Fruit fly (Drosophila melanogaster) whole organism, wandering third instar larva: ENCODE results near the gene CG14627.

Experiments used
- Hr78 ChIP-seq: fragments of >200 bp; optimal IDR thresholded peaks from 2 replicates; lab custom pipeline; 2017; ENCODE audit warnings: missing biosample characterization, missing genetic modification characterization
- Hr83 ChIP-seq: fragments of 200-300 bp; sonication (Bioruptor generic); optimal IDR thresholded peaks from 2 replicates; lab custom pipeline; 2016; ENCODE audit warnings: missing biosample characterization, mild to moderate bottlenecking, missing genetic modification characterization, moderate library complexity; ENCODE audit not compliant: poor library complexity, severe bottlenecking
- fru ChIP-seq: fragments of 200-800 bp; sonication (Bioruptor generic); optimal IDR thresholded peaks from 3 replicates; lab custom pipeline; 2016; ENCODE audit warnings: missing biosample characterization, mild to moderate bottlenecking, missing genetic modification characterization
- usp ChIP-seq: fragments of >200 bp; optimal IDR thresholded peaks from 2 replicates; lab custom pipeline; 2017; ENCODE audit warnings: missing biosample characterization, missing genetic modification characterization

- TF ChIP-seq Hr78, result no peak
- no peak for TF ChIP-seq usp (GFP tag; lab: Kevin White, UChicago)
- no peak for TF ChIP-seq fru
- TF ChIP-seq Hr83 (GFP tag; lab: Kevin White, UChicago), result no peak
Measured at dm6 chrX:1191008-1191407, 9.6 kb downstream of the CG14627 start, which contains the start of gene CG11380.
